Worm (Caenorhabditis elegans) whole organism, L4 larva: ENCODE measurements around the gene C14A4.7.

Experiments
- D1046.2 ChIP-seq: fragments of 200-800 bp; sonication (Bioruptor generic); IDR thresholded peaks from 2 replicates; pipeline ENCODE4 v1.3.6; 2022; ENCODE audit warnings: missing genetic modification characterization, missing compliant biosample characterization
- F10B5.3 ChIP-seq: sonication (generic microtip); optimal IDR thresholded peaks from 2 replicates; lab custom pipeline; 2016; ENCODE audit warnings: mild to moderate bottlenecking, missing genetic modification characterization, missing compliant biosample characterization
- F26F4.8 ChIP-seq: fragments of 200-800 bp; sonication (Bioruptor generic); conservative IDR thresholded peaks from 2 replicates; pipeline ENCODE4 v1.3.6; 2022; ENCODE audit warnings: missing genetic modification characterization, missing compliant biosample characterization
- T20F7.1 ChIP-seq: fragments of 200-800 bp; sonication (Bioruptor generic); optimal IDR thresholded peaks from 2 replicates; lab custom pipeline; 2018; ENCODE audit warnings: mild to moderate bottlenecking, missing genetic modification characterization, missing compliant biosample characterization
- Y5F2A.4 ChIP-seq: fragments of 200-800 bp; sonication (Bioruptor generic); optimal IDR thresholded peaks from 2 replicates; lab custom pipeline; 2018; ENCODE audit warnings: mild to moderate bottlenecking, missing genetic modification characterization, missing compliant biosample characterization
- aha-1 ChIP-seq: fragments of 150-350 bp; peaks from one replicate; lab custom pipeline; 2014; ENCODE audit warnings: missing biosample characterization, missing genetic modification characterization
- aly-2 ChIP-seq: sonication (generic microtip); optimal IDR thresholded peaks from 2 replicates; lab custom pipeline; 2018; ENCODE audit warnings: missing biosample characterization, missing genetic modification characterization
- ceh-32 ChIP-seq: sonication (generic microtip); optimal IDR thresholded peaks from 2 replicates; lab custom pipeline; 2016; ENCODE audit warnings: mild to moderate bottlenecking, missing genetic modification characterization, missing compliant biosample characterization; ENCODE audit not compliant: poor library complexity
- ceh-62 ChIP-seq: sonication (generic microtip); optimal IDR thresholded peaks from 2 replicates; lab custom pipeline; 2017; ENCODE audit warnings: missing biosample characterization, missing genetic modification characterization
- daf-16 ChIP-seq, 3 experiments: sonication (generic microtip); optimal IDR thresholded peaks; 2 replicates each; lab custom pipeline; 2016 to 2017; ENCODE audit warnings: missing genetic modification characterization in 3 of 3, missing genetic modification reagents in 3 of 3, mild to moderate bottlenecking in 2 of 3, missing compliant biosample characterization in 2 of 3, missing biosample characterization in 1 of 3, moderate library complexity in 1 of 3
- daf-19 ChIP-seq: fragments of 200-800 bp; sonication (Bioruptor generic); conservative IDR thresholded peaks from 2 replicates; pipeline ENCODE4 v1.3.6; 2022; ENCODE audit warnings: missing genetic modification characterization, missing compliant biosample characterization
- daf-8 ChIP-seq: fragments of 200-800 bp; sonication (Bioruptor generic); IDR thresholded peaks from 2 replicates; pipeline ENCODE4 v1.3.6; 2022; ENCODE audit warnings: missing genetic modification characterization, missing compliant biosample characterization
- dpl-1 ChIP-seq: fragments of 150-350 bp; optimal IDR thresholded peaks from 2 replicates; lab custom pipeline; 2014; ENCODE audit warnings: missing biosample characterization, missing genetic modification reagents, missing genetic modification characterization
- fkh-10 ChIP-seq: fragments of 150-350 bp; optimal IDR thresholded peaks from 2 replicates; lab custom pipeline; 2014; ENCODE audit warnings: missing biosample characterization, missing genetic modification reagents, missing genetic modification characterization
- gei-8 ChIP-seq: fragments of 200-800 bp; sonication (Bioruptor generic); optimal IDR thresholded peaks from 2 replicates; lab custom pipeline; 2018; ENCODE audit warnings: mild to moderate bottlenecking, missing genetic modification characterization, missing compliant biosample characterization
- hlh-30 ChIP-seq: sonication (generic microtip); optimal IDR thresholded peaks from 2 replicates; lab custom pipeline; 2017; ENCODE audit warnings: antibody characterized with exemption, mild to moderate bottlenecking, missing genetic modification characterization, missing compliant biosample characterization; ENCODE audit not compliant: insufficient read depth
- lim-7 ChIP-seq: fragments of 200-800 bp; sonication (Bioruptor generic); IDR thresholded peaks from 2 replicates; pipeline ENCODE4 v1.3.6; 2022; ENCODE audit warnings: missing genetic modification characterization, missing compliant biosample characterization
- lin-38 ChIP-seq: fragments of 200-800 bp; sonication (Bioruptor generic); IDR thresholded peaks from 2 replicates; pipeline ENCODE4 v1.3.6; 2022; ENCODE audit warnings: missing genetic modification reagents, missing genetic modification characterization, missing compliant biosample characterization
- lin-39 ChIP-seq: fragments of 150-350 bp; optimal IDR thresholded peaks from 2 replicates; lab custom pipeline; 2014; ENCODE audit warnings: missing biosample characterization, missing genetic modification reagents, missing genetic modification characterization
- lsy-2 ChIP-seq, 2 experiments: fragments of 150-350 bp in 1 of 2; sonication (generic microtip) in 1 of 2; optimal IDR thresholded peaks; 2 replicates each; lab custom pipeline; 2014 to 2017; ENCODE audit warnings: missing biosample characterization in 2 of 2, missing genetic modification characterization in 2 of 2
- madf-5 ChIP-seq, 2 experiments: fragments of 200-800 bp; sonication (Bioruptor generic); IDR thresholded peaks; 2 replicates each; pipeline ENCODE4 v1.3.6; 2022; ENCODE audit warnings: missing compliant biosample characterization in 2 of 2, missing genetic modification characterization in 2 of 2
- mep-1 ChIP-seq: fragments of 150-350 bp; sonication (generic microtip); optimal IDR thresholded peaks from 3 replicates; lab custom pipeline; 2014; ENCODE audit warnings: missing biosample characterization, missing genetic modification characterization
- mes-2 ChIP-seq: sonication (generic microtip); optimal IDR thresholded peaks from 2 replicates; lab custom pipeline; 2016; ENCODE audit warnings: missing genotype, mild to moderate bottlenecking, missing genetic modification characterization, missing compliant biosample characterization; ENCODE audit not compliant: poor library complexity, severe bottlenecking
- nhr-11 ChIP-seq: fragments of 150-350 bp; optimal IDR thresholded peaks from 2 replicates; lab custom pipeline; 2014; ENCODE audit warnings: missing biosample characterization, missing genetic modification characterization
- nhr-25 ChIP-seq: sonication (generic microtip); optimal IDR thresholded peaks from 2 replicates; lab custom pipeline; 2017; ENCODE audit warnings: missing genetic modification characterization, mild to moderate bottlenecking, missing compliant biosample characterization, antibody characterized with exemption, moderate library complexity, borderline replicate concordance; ENCODE audit not compliant: insufficient read depth
- nhr-28 ChIP-seq: fragments of 150-350 bp; optimal IDR thresholded peaks from 2 replicates; lab custom pipeline; 2014; ENCODE audit warnings: missing biosample characterization, missing genetic modification characterization
- nhr-41 ChIP-seq: fragments of 200-800 bp; sonication (Bioruptor generic); IDR thresholded peaks from 2 replicates; pipeline ENCODE4 v1.3.6; 2022; ENCODE audit warnings: missing genetic modification reagents, missing genetic modification characterization, missing compliant biosample characterization
- pha-4 ChIP-seq, 2 experiments: fragments of 150-350 bp in 1 of 2; fragments of 200-800 bp in 1 of 2; sonication (Bioruptor generic) in 1 of 2; IDR thresholded peaks in 1 of 2; optimal IDR thresholded peaks in 1 of 2; 2 replicates each; pipeline versions ENCODE4 v1.3.6 to Lab custom; 2014 to 2022; ENCODE audit warnings: missing genetic modification characterization in 2 of 2, missing genetic modification reagents in 2 of 2, missing biosample characterization in 1 of 2, missing compliant biosample characterization in 1 of 2
- sdz-12 ChIP-seq: fragments of 200-800 bp; sonication (Bioruptor generic); optimal IDR thresholded peaks from 2 replicates; lab custom pipeline; 2018; ENCODE audit warnings: mild to moderate bottlenecking, missing genetic modification characterization, missing compliant biosample characterization
- set-16 ChIP-seq: fragments of 200-800 bp; sonication (Bioruptor generic); IDR thresholded peaks from 2 replicates; pipeline ENCODE4 v1.3.6; 2022; ENCODE audit warnings: missing genetic modification reagents, missing genetic modification characterization, missing compliant biosample characterization
- snpc-1.2 ChIP-seq: fragments of 200-800 bp; sonication (Bioruptor generic); IDR thresholded peaks from 2 replicates; pipeline ENCODE4 v1.3.6; 2022; ENCODE audit warnings: missing genetic modification reagents, missing genetic modification characterization, missing compliant biosample characterization
- spr-1 ChIP-seq: sonication (generic microtip); optimal IDR thresholded peaks from 2 replicates; lab custom pipeline; 2016; ENCODE audit warnings: mild to moderate bottlenecking, missing genetic modification characterization, missing compliant biosample characterization
- tag-97 ChIP-seq: fragments of 200-800 bp; sonication (Bioruptor generic); IDR thresholded peaks from 2 replicates; pipeline ENCODE4 v1.3.6; 2022; ENCODE audit warnings: missing genetic modification characterization, missing compliant biosample characterization
- tra-1 ChIP-seq: fragments of 200-800 bp; sonication (Bioruptor generic); IDR thresholded peaks from 2 replicates; pipeline ENCODE4 v1.3.6; 2022; ENCODE audit warnings: missing genetic modification reagents, missing genetic modification characterization, missing compliant biosample characterization
- unc-130 ChIP-seq: sonication (generic microtip); optimal IDR thresholded peaks from 2 replicates; lab custom pipeline; 2016; ENCODE audit warnings: missing genetic modification reagents, missing genetic modification characterization, missing compliant biosample characterization
- zfp-2 ChIP-seq: sonication (generic microtip); optimal IDR thresholded peaks from 2 replicates; lab custom pipeline; 2016; ENCODE audit warnings: mild to moderate bottlenecking, missing genetic modification characterization, missing compliant biosample characterization
- zip-11 ChIP-seq: fragments of 200-800 bp; sonication (Bioruptor generic); IDR thresholded peaks from 2 replicates; pipeline ENCODE4 v1.3.6; 2022; ENCODE audit warnings: missing genetic modification characterization, missing compliant biosample characterization
- ztf-11 ChIP-seq: fragments of 150-350 bp; optimal IDR thresholded peaks from 2 replicates; lab custom pipeline; 2014; ENCODE audit warnings: missing biosample characterization, missing genetic modification characterization

The C14A4.7 gene

DNA sequence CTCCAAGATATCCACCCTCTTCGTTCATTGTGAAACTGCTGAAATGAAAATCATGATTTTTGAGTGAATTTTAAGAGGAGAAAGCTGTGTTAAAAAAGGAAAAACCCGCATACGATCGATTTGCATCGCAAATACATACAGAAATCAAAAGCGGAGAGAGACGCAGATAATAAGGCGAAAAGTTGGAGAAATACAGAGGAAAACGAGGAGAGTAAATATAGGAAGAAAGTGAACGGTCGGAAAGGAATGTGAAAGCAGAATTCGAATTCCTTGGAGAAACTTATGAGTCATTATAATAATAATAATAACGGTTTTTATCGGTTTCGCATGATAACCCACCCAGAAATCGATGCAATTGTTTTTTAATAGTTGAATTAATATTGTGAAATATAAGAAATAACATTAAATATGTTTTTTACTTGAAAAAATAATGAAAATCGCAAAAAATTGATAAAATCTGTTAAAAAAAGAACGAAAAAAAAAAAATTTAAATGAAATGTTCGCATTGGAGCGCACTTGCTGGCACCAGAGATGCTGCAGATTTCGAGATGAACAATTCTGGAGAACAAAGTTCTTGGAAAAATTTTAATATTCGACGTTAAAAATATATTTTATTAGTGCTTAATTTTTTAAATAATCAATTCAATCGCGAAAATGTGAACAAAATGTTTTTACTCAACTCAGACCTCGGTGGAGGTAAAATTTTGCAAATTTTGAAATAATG is 11.0 kb upstream of the C14A4.7 start, which contains the start of gene ccm-3:
Gene ccm-3 (minus strand): TSS at position 38 of the 724 bp plus-strand sequence.
- TF ChIP-seq F26F4.8 (no peak), nhr-25 (tag; lab: Kevin White, UChicago) (no peak), lsy-2 (tag; optimal IDR thresholded peaks at IDR 0.05; lab: Kevin White, UChicago) (peak in 1 of 2 experiments; percentile 36), aha-1 (peak; percentile 69), daf-16 (GFP tag; optimal IDR thresholded peaks at IDR 0.05; lab: Kevin White, UChicago) (no peak), daf-16 (tag; optimal IDR thresholded peaks at IDR 0.05; lab: Kevin White, UChicago) (peak; percentile 14), lin-38 (GFP tag; lab: Robert Waterston, UW) (peak; percentile 91), unc-130 (GFP tag; lab: Kevin White, UChicago) (peak; percentile 3), nhr-11 (tag; lab: Kevin White, UChicago) (peak; percentile 17), daf-19 (GFP tag; lab: Robert Waterston, UW) (no peak), tag-97 (GFP tag; lab: Robert Waterston, UW) (no peak), T20F7.1 (GFP tag; lab: Kevin White, UChicago) (peak; percentile 44), fkh-10 (GFP tag; lab: Kevin White, UChicago) (peak; percentile 15), dpl-1 (GFP tag; lab: Kevin White, UChicago) (peak; percentile 53)

DNA sequence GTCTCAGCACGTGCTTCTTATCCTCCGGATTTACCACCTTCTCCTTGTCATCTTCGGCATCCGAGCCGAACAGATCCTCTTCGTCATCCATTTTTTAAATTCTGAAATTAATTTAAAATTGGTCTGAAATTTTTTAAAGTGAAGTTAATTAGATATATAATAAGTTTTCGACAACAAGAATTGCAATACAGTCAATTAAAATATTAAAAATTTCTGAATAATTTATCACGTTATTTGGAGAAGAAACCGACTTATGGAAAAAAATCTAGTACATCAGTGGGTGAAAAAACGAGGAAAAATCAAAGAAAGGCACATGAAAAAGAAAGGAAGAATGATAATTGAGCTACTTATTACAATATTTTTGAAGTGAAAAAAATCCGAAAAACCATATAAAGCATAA is 9.2 kb upstream of the C14A4.7 start, which contains the start of gene taf-13:
Gene taf-13 (minus strand): TSS at position 101 of the 400 bp plus-strand sequence.
- TF ChIP-seq lin-39 (tag; lab: Kevin White, UChicago) (no peak), tra-1 (GFP tag; lab: Robert Waterston, UW) (no peak), nhr-41 (no peak), mes-2 (tag; lab: Kevin White, UChicago) (no peak), aly-2 (tag; lab: Kevin White, UChicago) (no peak), mep-1 (tag; lab: Kevin White, UChicago) (no peak), set-16 (GFP tag; lab: Robert Waterston, UW) (no peak), daf-8 (GFP tag; lab: Robert Waterston, UW) (no peak), spr-1 (tag; lab: Kevin White, UChicago) (no peak), pha-4 (GFP tag; IDR thresholded peaks at IDR 0.05; lab: Robert Waterston, UW) (no peak), pha-4 (tag; optimal IDR thresholded peaks at IDR 0.05; lab: Kevin White, UChicago) (no peak)

DNA sequence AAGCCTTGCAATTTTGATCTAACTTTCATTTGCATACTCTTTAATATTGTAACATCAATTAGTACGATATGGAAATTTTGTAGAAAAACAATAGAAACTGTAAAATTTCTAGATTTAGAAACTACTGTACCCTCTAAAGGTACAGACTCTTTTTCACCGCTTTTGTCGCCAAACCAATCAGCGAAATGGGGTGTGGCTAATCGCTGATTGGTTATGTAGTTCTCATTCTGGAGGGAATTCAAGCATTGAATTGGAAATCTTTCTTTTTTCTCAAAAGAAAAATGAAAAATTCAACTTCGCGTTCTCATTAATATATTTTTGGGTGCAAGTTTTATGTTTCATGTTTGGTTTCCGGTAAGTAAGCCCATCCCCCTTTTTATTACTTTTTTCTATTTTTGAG is 7.2 kb upstream of the C14A4.7 start:
- TF ChIP-seq nhr-28, result no peak
- TF ChIP-seq madf-5 (GFP tag; IDR thresholded peaks at IDR 0.05; lab: Robert Waterston, UW), result no peak
- no peak for TF ChIP-seq hlh-30 (tag; lab: Kevin White, UChicago)
- TF ChIP-seq zfp-2, result no peak
- TF ChIP-seq sdz-12 (GFP tag; lab: Kevin White, UChicago), result no peak
- TF ChIP-seq ceh-32, result no peak
- no peak for TF ChIP-seq snpc-1.2 (GFP tag; lab: Robert Waterston, UW)
- TF ChIP-seq ceh-62 (tag; lab: Kevin White, UChicago), result no peak
- TF ChIP-seq zip-11 (GFP tag; lab: Robert Waterston, UW), result no peak
- TF ChIP-seq lsy-2 (tag; optimal IDR thresholded peaks at IDR 0.05; lab: Kevin White, UChicago), result no peak
- TF ChIP-seq lim-7 (GFP tag; lab: Robert Waterston, UW), result no peak
- TF ChIP-seq D1046.2, result no peak
- TF ChIP-seq daf-16 (GFP tag; optimal IDR thresholded peaks at IDR 0.05; lab: Kevin White, UChicago), result no peak
- TF ChIP-seq daf-16 (tag; optimal IDR thresholded peaks at IDR 0.05; lab: Kevin White, UChicago), result no peak
- no peak for TF ChIP-seq gei-8
- no peak for TF ChIP-seq F10B5.3 (tag; lab: Kevin White, UChicago)
- TF ChIP-seq ztf-11 (tag; lab: Kevin White, UChicago), result no peak
- TF ChIP-seq tra-1 (GFP tag; lab: Robert Waterston, UW), result no peak
- no peak for TF ChIP-seq Y5F2A.4 (GFP tag; lab: Kevin White, UChicago)
- TF ChIP-seq lin-39 (tag; lab: Kevin White, UChicago), result no peak
